Worm (Caenorhabditis elegans) whole organism, L2 larva: ENCODE measurements around the gene pptr-2.

Source experiments
- R02D3.7 ChIP-seq: fragments of 150-350 bp; optimal IDR thresholded peaks from 2 replicates; lab custom pipeline; 2014; ENCODE audit warnings: missing biosample characterization, missing genetic modification characterization
- Y55F3AM.14 ChIP-seq: fragments of 200-800 bp; sonication (Bioruptor generic); optimal IDR thresholded peaks from 2 replicates; lab custom pipeline; 2018; ENCODE audit warnings: mild to moderate bottlenecking, missing genetic modification characterization, missing compliant biosample characterization
- ZK546.5 ChIP-seq: sonication (generic microtip); optimal IDR thresholded peaks from 2 replicates; lab custom pipeline; 2017; ENCODE audit warnings: missing biosample characterization, missing genetic modification characterization
- ama-1 ChIP-seq: fragments of 150-350 bp; optimal IDR thresholded peaks from 2 replicates; lab custom pipeline; 2018; ENCODE audit warnings: inconsistent platforms
- blmp-1 ChIP-seq: sonication (generic microtip); optimal IDR thresholded peaks from 2 replicates; lab custom pipeline; 2017; ENCODE audit warnings: missing genetic modification characterization, mild to moderate bottlenecking, missing compliant biosample characterization, antibody characterized with exemption, moderate library complexity; ENCODE audit not compliant: insufficient read depth
- ceh-16 ChIP-seq: fragments of 150-350 bp; optimal IDR thresholded peaks from 2 replicates; lab custom pipeline; 2014; ENCODE audit warnings: missing biosample characterization, missing genetic modification characterization
- ceh-82 ChIP-seq: fragments of 150-350 bp; optimal IDR thresholded peaks from 2 replicates; lab custom pipeline; 2014; ENCODE audit warnings: missing biosample characterization, missing genetic modification characterization
- crh-2 ChIP-seq: sonication (generic microtip); optimal IDR thresholded peaks from 2 replicates; lab custom pipeline; 2017; ENCODE audit warnings: missing biosample characterization, missing genetic modification characterization
- egl-27 ChIP-seq: sonication (generic microtip); optimal IDR thresholded peaks from 3 replicates; lab custom pipeline; 2017; ENCODE audit warnings: missing biosample characterization, missing genetic modification reagents, missing genetic modification characterization
- elt-3 ChIP-seq: sonication (generic microtip); optimal IDR thresholded peaks from 2 replicates; lab custom pipeline; 2017; ENCODE audit warnings: missing biosample characterization, missing genetic modification characterization
- fos-1 ChIP-seq: fragments of 150-350 bp; optimal IDR thresholded peaks from 2 replicates; lab custom pipeline; 2014; ENCODE audit warnings: missing biosample characterization, missing genetic modification characterization
- lin-13 ChIP-seq: fragments of 150-350 bp; optimal IDR thresholded peaks from 2 replicates; lab custom pipeline; 2014; ENCODE audit warnings: missing biosample characterization, missing genetic modification reagents, missing genetic modification characterization
- mab-5 ChIP-seq: fragments of 150-350 bp; optimal IDR thresholded peaks from 2 replicates; lab custom pipeline; 2014; ENCODE audit warnings: missing biosample characterization, missing genetic modification characterization
- mbf-1 ChIP-seq: sonication (generic microtip); optimal IDR thresholded peaks from 2 replicates; lab custom pipeline; 2017; ENCODE audit warnings: missing biosample characterization, missing genetic modification characterization
- mdl-1 ChIP-seq, 2 experiments: fragments of 150-350 bp in 1 of 2; sonication (generic microtip) in 1 of 2; optimal IDR thresholded peaks; 2 replicates each; lab custom pipeline; 2017; ENCODE audit warnings: missing biosample characterization in 2 of 2, missing genetic modification characterization in 2 of 2
- nhr-10 ChIP-seq: sonication (generic microtip); optimal IDR thresholded peaks from 2 replicates; lab custom pipeline; 2017; ENCODE audit warnings: missing biosample characterization, missing genetic modification characterization
- nhr-129 ChIP-seq: fragments of 150-350 bp; optimal IDR thresholded peaks from 2 replicates; lab custom pipeline; 2014; ENCODE audit warnings: missing biosample characterization, missing genetic modification characterization
- nhr-21 ChIP-seq: fragments of 150-350 bp; optimal IDR thresholded peaks from 2 replicates; lab custom pipeline; 2014; ENCODE audit warnings: missing biosample characterization, missing genetic modification characterization
- nhr-237 ChIP-seq: fragments of 150-350 bp; optimal IDR thresholded peaks from 2 replicates; lab custom pipeline; 2014; ENCODE audit warnings: missing biosample characterization, missing genetic modification characterization
- nhr-25 ChIP-seq: fragments of 150-350 bp; sonication (generic microtip); optimal IDR thresholded peaks from 3 replicates; lab custom pipeline; 2014; ENCODE audit warnings: missing biosample characterization, missing genetic modification characterization
- nhr-6 ChIP-seq: fragments of 150-350 bp; optimal IDR thresholded peaks from 2 replicates; lab custom pipeline; 2014; ENCODE audit warnings: missing biosample characterization, missing genetic modification characterization
- nhr-77 ChIP-seq: fragments of 150-350 bp; optimal IDR thresholded peaks from 2 replicates; lab custom pipeline; 2014; ENCODE audit warnings: missing biosample characterization, missing genetic modification characterization
- skn-1 ChIP-seq: sonication (generic microtip); optimal IDR thresholded peaks from 2 replicates; lab custom pipeline; 2017; ENCODE audit warnings: missing biosample characterization, missing genetic modification characterization
- sma-9 ChIP-seq, 2 experiments: fragments of 150-350 bp in 1 of 2; sonication (generic microtip) in 1 of 2; optimal IDR thresholded peaks; 2 replicates each; lab custom pipeline; 2014 to 2016; ENCODE audit warnings: missing genetic modification characterization in 2 of 2, mild to moderate bottlenecking in 1 of 2, missing biosample characterization in 1 of 2, missing compliant biosample characterization in 1 of 2, missing genetic modification reagents in 1 of 2, moderate library complexity in 1 of 2
- snpc-4 ChIP-seq: fragments of 150-350 bp; optimal IDR thresholded peaks from 2 replicates; lab custom pipeline; 2014; ENCODE audit warnings: missing biosample characterization, missing genetic modification characterization
- unc-39 ChIP-seq: fragments of 150-350 bp; optimal IDR thresholded peaks from 2 replicates; lab custom pipeline; 2014; ENCODE audit warnings: missing biosample characterization, missing genetic modification characterization
- unc-55 ChIP-seq: fragments of 150-350 bp; sonication (generic microtip); optimal IDR thresholded peaks from 3 replicates; lab custom pipeline; 2014; ENCODE audit warnings: missing biosample characterization, missing genetic modification reagents, missing genetic modification characterization
- unc-62 ChIP-seq: fragments of 150-350 bp; optimal IDR thresholded peaks from 2 replicates; lab custom pipeline; 2014; ENCODE audit warnings: missing biosample characterization, missing genetic modification reagents, missing genetic modification characterization
- ztf-11 ChIP-seq: sonication (generic microtip); optimal IDR thresholded peaks from 2 replicates; lab custom pipeline; 2017; ENCODE audit warnings: missing biosample characterization, missing genetic modification characterization

The pptr-2 gene

ce11 chrV:11069277-11069676 lies 34.5 kb upstream of the pptr-2 start, which contains the start of gene T04C12.8 (continued):
- no peak for TF ChIP-seq unc-39 (tag; lab: Kevin White, UChicago)
- TF ChIP-seq ztf-11 (tag; lab: Kevin White, UChicago) = no peak
- no peak for TF ChIP-seq mbf-1

ce11 chrV:11065513-11065912 lies 30.8 kb upstream of the pptr-2 start, which contains the start of gene nlp-80:
TSS of gene nlp-80 (minus strand) at chrV:11065613.
- TF ChIP-seq nhr-21 (tag; lab: Kevin White, UChicago) (no peak), ceh-82 (tag; lab: Kevin White, UChicago) (no peak)

ce11 chrV:11063115-11063514 lies 28.4 kb upstream of the pptr-2 start, which contains the start of gene T04C12.9:
TSS of gene T04C12.9 (minus strand) at chrV:11063215.
- TF ChIP-seq unc-55 (GFP tag; lab: Kevin White, UChicago) = peak; percentile 34
- TF ChIP-seq nhr-10 (tag; lab: Kevin White, UChicago) = no peak

ce11 chrV:11061887-11062286 lies 27.2 kb upstream of the pptr-2 start:
- no peak for TF ChIP-seq unc-62 (GFP tag; lab: Kevin White, UChicago)
- TF ChIP-seq nhr-77 (tag; lab: Kevin White, UChicago) = no peak
- TF ChIP-seq nhr-25 (tag; lab: Kevin White, UChicago) = peak; percentile 23
- TF ChIP-seq R02D3.7 = no peak
- no peak for TF ChIP-seq ceh-16
- TF ChIP-seq elt-3 (tag; lab: Kevin White, UChicago) = no peak
- TF ChIP-seq ama-1 (lab: Kevin White, UChicago) = no peak
- no peak for TF ChIP-seq ztf-11 (tag; lab: Kevin White, UChicago)
- TF ChIP-seq nhr-129 (tag; lab: Kevin White, UChicago) = peak; percentile 6
- no peak for TF ChIP-seq egl-27 (tag; lab: Kevin White, UChicago)
- TF ChIP-seq, all 48 proteins: peak for 2

- TF ChIP-seq nhr-129 (tag; lab: Kevin White, UChicago) (peak; percentile 58), crh-2 (tag; lab: Kevin White, UChicago) (peak; percentile 69), snpc-4 (tag; lab: Kevin White, UChicago) (no peak), nhr-237 (tag; lab: Kevin White, UChicago) (no peak), skn-1 (tag; lab: Kevin White, UChicago) (no peak), mab-5 (no peak), nhr-25 (tag; lab: Kevin White, UChicago) (peak; percentile 64), blmp-1 (tag; lab: Kevin White, UChicago) (peak; percentile 95), nhr-6 (tag; lab: Kevin White, UChicago) (peak; percentile 13), ZK546.5 (tag; lab: Kevin White, UChicago) (no peak), fos-1 (tag; lab: Kevin White, UChicago) (peak; percentile 12)
These were observed 25.7 kb upstream of the pptr-2 start, which contains the start of gene T04C12.11 for ce11 chrV:11060239-11060984. TSS of gene T04C12.11 (minus strand) at chrV:11060289.

ce11 chrV:11059180-11059579 lies 24.4 kb upstream of the pptr-2 start, which contains the start of gene T04C12.1:
TSS of gene T04C12.1 (minus strand) at chrV:11059269.
- peak; percentile 29 for TF ChIP-seq nhr-25 (tag; lab: Kevin White, UChicago)
- no peak for TF ChIP-seq unc-62 (GFP tag; lab: Kevin White, UChicago)
- no peak for TF ChIP-seq mbf-1
- peak; percentile 56 for TF ChIP-seq ama-1 (lab: Kevin White, UChicago)
- no peak for TF ChIP-seq mdl-1 (tag; optimal IDR thresholded peaks at IDR 0.05; lab: Kevin White, UChicago)
- TF ChIP-seq nhr-10 (tag; lab: Kevin White, UChicago) = no peak
- no peak for TF ChIP-seq lin-13
- TF ChIP-seq Y55F3AM.14 (GFP tag; lab: Kevin White, UChicago) = no peak
- no peak for TF ChIP-seq ZK546.5 (tag; lab: Kevin White, UChicago)
- peak; percentile 9 for TF ChIP-seq sma-9 (GFP tag; optimal IDR thresholded peaks at IDR 0.05; lab: Kevin White, UChicago)
- TF ChIP-seq sma-9 (tag; optimal IDR thresholded peaks at IDR 0.05; lab: Kevin White, UChicago) = no peak
